Fruit fly (Drosophila melanogaster) whole organism, wandering third instar larva: ENCODE results near the gene CG15025.

Source experiments
- Abd-B ChIP-seq: fragments of >200 bp; optimal IDR thresholded peaks from 2 replicates; lab custom pipeline; 2017; ENCODE audit warnings: missing biosample characterization, missing genetic modification characterization
- CG32264 ChIP-seq: fragments of 200-800 bp; sonication (Bioruptor generic); optimal IDR thresholded peaks from 2 replicates; lab custom pipeline; 2016; ENCODE audit warnings: missing biosample characterization, missing genetic modification characterization
- CG9705 ChIP-seq: fragments of 200-800 bp; sonication (Bioruptor generic); optimal IDR thresholded peaks from 2 replicates; lab custom pipeline; 2018; ENCODE audit warnings: missing biosample characterization, mild to moderate bottlenecking, missing genetic modification characterization
- CrebA ChIP-seq: fragments of 200-800 bp; sonication (Bioruptor generic); optimal IDR thresholded peaks from 2 replicates; lab custom pipeline; 2016; ENCODE audit warnings: missing biosample characterization, mild to moderate bottlenecking, missing genetic modification characterization, borderline replicate concordance
- Dfd ChIP-seq: fragments of >200 bp; optimal IDR thresholded peaks from 2 replicates; lab custom pipeline; 2017; ENCODE audit warnings: missing biosample characterization, missing genetic modification characterization
- Dif ChIP-seq: fragments of 200-275, 200-300 bp; sonication (Bioruptor generic); optimal IDR thresholded peaks from 2 replicates; lab custom pipeline; 2018; ENCODE audit warnings: missing biosample characterization, missing genetic modification characterization; ENCODE audit not compliant: partially characterized antibody
- GATAd ChIP-seq: sonication (Bioruptor generic); optimal IDR thresholded peaks from 2 replicates; lab custom pipeline; 2016; ENCODE audit warnings: missing biosample characterization, missing genetic modification characterization
- HLH106 ChIP-seq: fragments of 200-800 bp; optimal IDR thresholded peaks from 3 replicates; lab custom pipeline; 2019; ENCODE audit warnings: missing biosample characterization, mild to moderate bottlenecking, missing genetic modification characterization, moderate library complexity
- Hnf4 ChIP-seq: fragments of 200-800 bp; sonication (Bioruptor generic); optimal IDR thresholded peaks from 2 replicates; lab custom pipeline; 2016; ENCODE audit warnings: missing biosample characterization, mild to moderate bottlenecking, missing genetic modification characterization
- Hr78 ChIP-seq: fragments of >200 bp; optimal IDR thresholded peaks from 2 replicates; lab custom pipeline; 2017; ENCODE audit warnings: missing biosample characterization, missing genetic modification characterization
- Hr83 ChIP-seq: fragments of 200-300 bp; sonication (Bioruptor generic); optimal IDR thresholded peaks from 2 replicates; lab custom pipeline; 2016; ENCODE audit warnings: missing biosample characterization, mild to moderate bottlenecking, missing genetic modification characterization, moderate library complexity; ENCODE audit not compliant: poor library complexity, severe bottlenecking
- Jra ChIP-seq: sonication (Bioruptor generic); optimal IDR thresholded peaks from 2 replicates; lab custom pipeline; 2016; ENCODE audit warnings: missing biosample characterization, missing genetic modification characterization
- Mio ChIP-seq: sonication (Bioruptor generic); optimal IDR thresholded peaks from 2 replicates; lab custom pipeline; 2016; ENCODE audit warnings: missing biosample characterization, missing genetic modification characterization
- Myc ChIP-seq: fragments of >200 bp; optimal IDR thresholded peaks from 2 replicates; lab custom pipeline; 2017
- N ChIP-seq: fragments of >200 bp; optimal IDR thresholded peaks from 2 replicates; lab custom pipeline; 2018; ENCODE audit warnings: missing biosample characterization, missing external identifiers, missing genetic modification characterization
- OdsH ChIP-seq: fragments of 200-800 bp; sonication (Bioruptor generic); optimal IDR thresholded peaks from 2 replicates; lab custom pipeline; 2016; ENCODE audit warnings: missing biosample characterization, mild to moderate bottlenecking, missing genetic modification characterization
- Rel ChIP-seq, 2 experiments: fragments of 200-800 bp; sonication (Bioruptor generic) in 1 of 2; optimal IDR thresholded peaks; 2 replicates in 1 of 2; 3 replicates in 1 of 2; lab custom pipeline; 2016 to 2019; ENCODE audit warnings: mild to moderate bottlenecking in 2 of 2, missing biosample characterization in 2 of 2, missing genetic modification characterization in 2 of 2, moderate library complexity in 1 of 2
- Sp1 ChIP-seq: fragments of 200-800 bp; sonication (Bioruptor generic); optimal IDR thresholded peaks from 3 replicates; lab custom pipeline; 2019; ENCODE audit warnings: missing biosample characterization, mild to moderate bottlenecking, missing genetic modification characterization, moderate library complexity
- Vsx2 ChIP-seq: fragments of 200-300, 225-300 bp; sonication (Bioruptor generic); optimal IDR thresholded peaks from 2 replicates; lab custom pipeline; 2018; ENCODE audit warnings: missing biosample characterization, missing genetic modification characterization; ENCODE audit not compliant: partially characterized antibody
- br ChIP-seq: fragments of 200-800 bp; sonication (Bioruptor generic); optimal IDR thresholded peaks from 2 replicates; lab custom pipeline; 2016; ENCODE audit warnings: missing biosample characterization, missing genetic modification characterization
- brk ChIP-seq: fragments of 200-800 bp; sonication (Bioruptor generic); optimal IDR thresholded peaks from 2 replicates; lab custom pipeline; 2016; ENCODE audit warnings: missing biosample characterization, mild to moderate bottlenecking, missing genetic modification characterization
- dl ChIP-seq, 2 experiments: fragments of 175-275, 200-275 bp in 1 of 2; fragments of 200-275 bp in 1 of 2; sonication (Bioruptor generic); optimal IDR thresholded peaks; lab custom pipeline; 2018; ENCODE audit warnings: mild to moderate bottlenecking in 2 of 2, missing biosample characterization in 2 of 2, missing genetic modification characterization in 2 of 2, moderate library complexity in 2 of 2; ENCODE audit not compliant: partially characterized antibody in 2 of 2, insufficient read depth in 1 of 2
- dmrt93B ChIP-seq: fragments of 200-800 bp; sonication (Bioruptor generic); optimal IDR thresholded peaks from 2 replicates; lab custom pipeline; 2018; ENCODE audit warnings: missing biosample characterization, mild to moderate bottlenecking, missing genetic modification characterization
- dsf ChIP-seq: sonication (Bioruptor generic); optimal IDR thresholded peaks from 2 replicates; lab custom pipeline; 2016; ENCODE audit warnings: missing biosample characterization, missing genetic modification characterization, borderline replicate concordance
- ey ChIP-seq: fragments of 200-800 bp; sonication (Bioruptor generic); optimal IDR thresholded peaks from 2 replicates; lab custom pipeline; 2016; ENCODE audit warnings: missing biosample characterization, missing genetic modification characterization
- foxo ChIP-seq, 2 experiments: fragments of 200-800 bp; sonication (Bioruptor generic); optimal IDR thresholded peaks; 2 replicates in 1 of 2; 3 replicates in 1 of 2; lab custom pipeline; 2016 to 2017; ENCODE audit warnings: missing biosample characterization in 2 of 2, missing genetic modification characterization in 2 of 2
- fru ChIP-seq: fragments of 200-800 bp; sonication (Bioruptor generic); optimal IDR thresholded peaks from 3 replicates; lab custom pipeline; 2016; ENCODE audit warnings: missing biosample characterization, mild to moderate bottlenecking, missing genetic modification characterization
- h ChIP-seq: fragments of 200-800 bp; sonication (Bioruptor generic); optimal IDR thresholded peaks from 3 replicates; lab custom pipeline; 2016; ENCODE audit warnings: missing biosample characterization, mild to moderate bottlenecking, missing genetic modification characterization
- jim ChIP-seq: fragments of 175-275, 200-325 bp; sonication (Bioruptor generic); optimal IDR thresholded peaks from 2 replicates; lab custom pipeline; 2016; ENCODE audit warnings: missing biosample characterization, mild to moderate bottlenecking, missing genetic modification characterization
- lola ChIP-seq: fragments of >200 bp; optimal IDR thresholded peaks from 2 replicates; lab custom pipeline; 2017; ENCODE audit warnings: missing biosample characterization, missing genetic modification characterization
- pan ChIP-seq: fragments of >200 bp; optimal IDR thresholded peaks from 2 replicates; lab custom pipeline; 2017
- psq ChIP-seq: fragments of 200-800 bp; sonication (Bioruptor generic); optimal IDR thresholded peaks from 3 replicates; lab custom pipeline; 2017; ENCODE audit warnings: missing biosample characterization, mild to moderate bottlenecking, missing genetic modification characterization, moderate library complexity
- rgr ChIP-seq: fragments of 200-800 bp; sonication (Bioruptor generic); optimal IDR thresholded peaks from 3 replicates; lab custom pipeline; 2016; ENCODE audit warnings: missing biosample characterization, mild to moderate bottlenecking, missing genetic modification characterization
- sage ChIP-seq: fragments of 200-800 bp; sonication (Bioruptor generic); optimal IDR thresholded peaks from 2 replicates; lab custom pipeline; 2016; ENCODE audit warnings: missing biosample characterization, mild to moderate bottlenecking, missing genetic modification characterization
- sv ChIP-seq: fragments of 200-800 bp; sonication (Bioruptor generic); optimal IDR thresholded peaks from 3 replicates; lab custom pipeline; 2016; ENCODE audit warnings: missing biosample characterization, missing genetic modification characterization
- tai ChIP-seq: sonication (Bioruptor generic); optimal IDR thresholded peaks from 2 replicates; lab custom pipeline; 2016; ENCODE audit warnings: missing biosample characterization, missing genetic modification characterization
- usp ChIP-seq: fragments of >200 bp; optimal IDR thresholded peaks from 2 replicates; lab custom pipeline; 2017; ENCODE audit warnings: missing biosample characterization, missing genetic modification characterization
- woc ChIP-seq: sonication (Bioruptor generic); optimal IDR thresholded peaks from 2 replicates; lab custom pipeline; 2016; ENCODE audit warnings: missing biosample characterization, mild to moderate bottlenecking, missing genetic modification characterization

The CG15025 gene

DNA sequence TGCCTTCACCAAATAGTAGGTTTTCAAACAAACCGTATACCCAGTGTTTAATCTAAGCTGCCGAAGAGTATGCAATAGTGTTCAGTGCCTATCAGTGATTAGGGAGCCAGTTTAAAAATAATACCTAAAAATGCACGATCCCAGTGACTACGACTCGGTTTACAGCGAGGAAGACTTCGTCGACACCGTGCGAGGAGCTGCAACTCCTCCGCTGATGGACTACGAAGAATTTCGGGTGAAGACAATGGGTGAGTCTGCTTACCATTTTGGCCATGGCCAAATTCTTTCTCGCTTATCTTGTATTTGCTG, 29.7 kb downstream of the CG15025 start:
- TF ChIP-seq Sp1 (no peak), HLH106 (no peak), ey (no peak), foxo (GFP tag; optimal IDR thresholded peaks at IDR 0.05; lab: Kevin White, UChicago) (no peak), fru (no peak), dsf (GFP tag; lab: Kevin White, UChicago) (no peak), jim (GFP tag; lab: Kevin White, UChicago) (no peak), woc (GFP tag; lab: Kevin White, UChicago) (no peak), Hr83 (GFP tag; lab: Kevin White, UChicago) (no peak), CG9705 (GFP tag; lab: Kevin White, UChicago) (no peak), pan (lab: Kevin White, UChicago) (no peak), Dfd (GFP tag; lab: Kevin White, UChicago) (no peak), CG32264 (no peak), h (GFP tag; lab: Kevin White, UChicago) (no peak), lola (GFP tag; lab: Kevin White, UChicago) (no peak), Mio (no peak), Dif (GFP tag; lab: Kevin White, UChicago) (no peak), dl (GFP tag; optimal IDR thresholded peaks at IDR 0.05; lab: Kevin White, UChicago; ENCODE audit: insufficient read depth in 1 of 2, partially characterized antibody in 2 of 2) (no peak), psq (GFP tag; lab: Kevin White, UChicago) (no peak), sage (GFP tag; lab: Kevin White, UChicago) (no peak)

DNA sequence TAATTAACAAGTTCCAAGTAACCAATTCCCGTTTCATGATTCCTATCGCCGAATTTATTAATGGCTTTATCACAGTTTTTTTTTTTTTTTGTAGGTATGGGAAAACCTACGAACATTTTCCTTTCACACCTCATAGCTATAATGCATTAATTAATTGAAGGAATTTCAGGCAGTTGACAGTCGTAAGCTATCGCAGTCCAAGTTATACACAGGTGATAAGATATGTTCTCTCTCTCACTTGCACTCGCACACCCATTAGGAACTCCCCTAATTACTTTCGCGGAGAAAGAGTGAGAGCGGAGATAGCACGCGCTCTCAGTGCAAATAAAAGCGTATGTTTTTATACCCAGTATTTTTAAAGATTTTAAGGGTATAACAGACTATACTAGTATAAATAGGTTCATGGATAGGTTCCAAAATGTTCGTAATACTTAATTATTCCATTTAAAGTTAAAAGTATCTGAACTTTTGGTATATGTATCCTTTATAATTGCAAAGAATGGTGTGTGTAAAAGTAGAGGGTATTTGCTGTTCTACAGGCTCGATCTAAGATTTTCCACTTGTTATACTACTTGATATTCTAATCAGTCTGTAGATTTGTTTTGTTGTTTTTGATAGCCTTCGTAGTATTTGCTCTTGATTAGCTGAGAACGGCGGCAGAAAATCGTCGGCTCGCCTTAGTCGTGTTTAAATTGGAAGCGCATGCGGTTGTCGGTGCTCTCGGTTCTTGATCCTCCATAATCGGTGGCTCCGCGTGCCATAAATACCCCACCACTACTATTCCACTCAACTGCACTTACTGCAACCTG, 30.3 kb downstream of the CG15025 start, which contains the start of gene Dys:
Dys (plus strand) TSS at position 677 of the 809 bp plus-strand sequence.
- TF ChIP-seq brk (GFP tag; lab: Kevin White, UChicago) (peak; percentile 85), pan (lab: Kevin White, UChicago) (peak; percentile 72), foxo (GFP tag; optimal IDR thresholded peaks at IDR 0.05; lab: Kevin White, UChicago) (peak in 1 of 2 experiments; percentile 93), sv (GFP tag; lab: Kevin White, UChicago) (peak; percentile 84), usp (GFP tag; lab: Kevin White, UChicago) (no peak), Rel (GFP tag; optimal IDR thresholded peaks at IDR 0.05; lab: Kevin White, UChicago) (no peak), Rel (tag; optimal IDR thresholded peaks at IDR 0.05; lab: Kevin White, UChicago) (peak; percentile 23), Dfd (GFP tag; lab: Kevin White, UChicago) (peak; percentile 32), N (GFP tag; lab: Kevin White, UChicago) (no peak), dmrt93B (GFP tag; lab: Kevin White, UChicago) (peak; percentile 70), jim (GFP tag; lab: Kevin White, UChicago) (no peak), Sp1 (peak; percentile 79), Hr78 (GFP tag; lab: Kevin White, UChicago) (no peak), lola (GFP tag; lab: Kevin White, UChicago) (no peak), GATAd (GFP tag; lab: Kevin White, UChicago) (peak; percentile 16), Hr83 (GFP tag; lab: Kevin White, UChicago) (no peak), Mio (peak; percentile 36), CG32264 (peak; percentile 57), CG9705 (GFP tag; lab: Kevin White, UChicago) (no peak), CrebA (GFP tag; lab: Kevin White, UChicago) (peak; percentile 42), woc (GFP tag; lab: Kevin White, UChicago) (peak; percentile 62), Abd-B (no peak), dsf (GFP tag; lab: Kevin White, UChicago) (peak; percentile 23), psq (GFP tag; lab: Kevin White, UChicago) (peak; percentile 85), Hnf4 (GFP tag; lab: Kevin White, UChicago) (peak; percentile 86), Vsx2 (peak; percentile 40), dl (GFP tag; optimal IDR thresholded peaks at IDR 0.05; lab: Kevin White, UChicago; ENCODE audit: insufficient read depth in 1 of 2, partially characterized antibody in 2 of 2) (peak in 1 of 2 experiments; percentile 12), OdsH (GFP tag; lab: Kevin White, UChicago) (peak; percentile 93), h (GFP tag; lab: Kevin White, UChicago) (peak; percentile 95), Myc (lab: Kevin White, UChicago) (no peak), HLH106 (peak; percentile 84), tai (GFP tag; lab: Kevin White, UChicago) (peak; percentile 63), Jra (GFP tag; lab: Kevin White, UChicago) (peak; percentile 81), Dif (GFP tag; lab: Kevin White, UChicago) (no peak), rgr (peak; percentile 93), sage (GFP tag; lab: Kevin White, UChicago) (peak; percentile 46), fru (peak; percentile 94), br (GFP tag; lab: Kevin White, UChicago) (peak; percentile 86), ey (peak; percentile 92)
